Worm (Caenorhabditis elegans) whole organism, mixed stage, embryonic: ENCODE measurements around the gene F54H5.2.

ENCODE experiments used
- bed-3 ChIP-seq: fragments of 200-800 bp; sonication (Bioruptor generic); optimal IDR thresholded peaks from 3 replicates; lab custom pipeline; 2018; ENCODE audit warnings: mild to moderate bottlenecking, missing genetic modification characterization, moderate library complexity, missing compliant biosample characterization
- blmp-1 ChIP-seq: fragments of 150-350 bp; optimal IDR thresholded peaks from 2 replicates; lab custom pipeline; 2014; ENCODE audit warnings: missing biosample characterization, missing genetic modification characterization
- ceh-39 ChIP-seq: fragments of 150-350 bp; optimal IDR thresholded peaks from 2 replicates; lab custom pipeline; 2014; ENCODE audit warnings: missing biosample characterization, missing genetic modification characterization
- ceh-43 ChIP-seq: fragments of 200-800 bp; sonication (Bioruptor generic); optimal IDR thresholded peaks from 2 replicates; lab custom pipeline; 2018; ENCODE audit warnings: mild to moderate bottlenecking, missing genetic modification characterization, moderate library complexity, missing compliant biosample characterization
- ceh-83 ChIP-seq: fragments of 200-800 bp; sonication (Bioruptor generic); optimal IDR thresholded peaks from 2 replicates; lab custom pipeline; 2018; ENCODE audit warnings: mild to moderate bottlenecking, missing genetic modification characterization, missing compliant biosample characterization
- ces-1 ChIP-seq: fragments of 150-350 bp; optimal IDR thresholded peaks from 2 replicates; lab custom pipeline; 2014; ENCODE audit warnings: missing biosample characterization, missing genetic modification reagents, missing genetic modification characterization
- cnd-1 ChIP-seq: fragments of 200-800 bp; sonication (Bioruptor generic); optimal IDR thresholded peaks from 2 replicates; lab custom pipeline; 2018; ENCODE audit warnings: mild to moderate bottlenecking, missing genetic modification characterization, missing compliant biosample characterization
- drap-1 ChIP-seq: fragments of 200-800 bp; sonication (Bioruptor generic); optimal IDR thresholded peaks from 3 replicates; lab custom pipeline; 2018; ENCODE audit warnings: mild to moderate bottlenecking, missing genetic modification characterization, missing compliant biosample characterization
- elt-1 ChIP-seq: sonication (generic microtip); optimal IDR thresholded peaks from 2 replicates; lab custom pipeline; 2017; ENCODE audit warnings: missing genetic modification characterization, mild to moderate bottlenecking, missing compliant biosample characterization, antibody characterized with exemption, moderate library complexity, borderline replicate concordance; ENCODE audit not compliant: insufficient read depth
- elt-3 ChIP-seq: fragments of 150-350 bp; optimal IDR thresholded peaks from 2 replicates; lab custom pipeline; 2014; ENCODE audit warnings: missing biosample characterization, missing genetic modification characterization
- flh-1 ChIP-seq: fragments of 200-800 bp; sonication (Bioruptor generic); optimal IDR thresholded peaks from 2 replicates; lab custom pipeline; 2018; ENCODE audit warnings: mild to moderate bottlenecking, missing genetic modification characterization, moderate library complexity, missing compliant biosample characterization
- ham-2 ChIP-seq: fragments of 200-800 bp; sonication (Bioruptor generic); optimal IDR thresholded peaks from 2 replicates; lab custom pipeline; 2018; ENCODE audit warnings: mild to moderate bottlenecking, missing genetic modification characterization, missing compliant biosample characterization
- lin-13 ChIP-seq: fragments of 150-350 bp; optimal IDR thresholded peaks from 2 replicates; lab custom pipeline; 2014; ENCODE audit warnings: missing biosample characterization, missing genetic modification characterization
- lin-32 ChIP-seq: fragments of 200-800 bp; sonication (Bioruptor generic); optimal IDR thresholded peaks from 2 replicates; lab custom pipeline; 2018; ENCODE audit warnings: mild to moderate bottlenecking, missing genetic modification characterization, missing compliant biosample characterization
- lsy-2 ChIP-seq: fragments of 150-350 bp; optimal IDR thresholded peaks from 2 replicates; lab custom pipeline; 2014; ENCODE audit warnings: missing biosample characterization, missing genetic modification characterization
- mab-5 ChIP-seq: fragments of 150-350 bp; optimal IDR thresholded peaks from 2 replicates; lab custom pipeline; 2014; ENCODE audit warnings: missing biosample characterization, missing genetic modification characterization
- mep-1 ChIP-seq: fragments of 150-350 bp; optimal IDR thresholded peaks from 2 replicates; lab custom pipeline; 2017; ENCODE audit warnings: missing biosample characterization, missing genetic modification reagents, missing genetic modification characterization, inconsistent platforms
- mls-2 ChIP-seq: sonication (generic microtip); optimal IDR thresholded peaks from 2 replicates; lab custom pipeline; 2016; ENCODE audit warnings: mild to moderate bottlenecking, missing genetic modification characterization, moderate library complexity, missing compliant biosample characterization
- nhr-12 ChIP-seq: fragments of 150-350 bp; optimal IDR thresholded peaks from 2 replicates; lab custom pipeline; 2014; ENCODE audit warnings: missing biosample characterization, missing genetic modification characterization
- nhr-2 ChIP-seq: fragments of 150-350 bp; optimal IDR thresholded peaks from 2 replicates; lab custom pipeline; 2014; ENCODE audit warnings: missing biosample characterization, missing genetic modification characterization
- nhr-237 ChIP-seq: fragments of 150-350 bp; optimal IDR thresholded peaks from 2 replicates; lab custom pipeline; 2014; ENCODE audit warnings: missing biosample characterization, missing genetic modification characterization
- nhr-28 ChIP-seq: fragments of 150-350 bp; optimal IDR thresholded peaks from 2 replicates; lab custom pipeline; 2014; ENCODE audit warnings: missing biosample characterization, missing genetic modification characterization
- nhr-76 ChIP-seq: sonication (generic microtip); optimal IDR thresholded peaks from 2 replicates; lab custom pipeline; 2017; ENCODE audit warnings: missing biosample characterization, missing genetic modification characterization
- sem-2 ChIP-seq: fragments of 200-800 bp; sonication (Bioruptor generic); optimal IDR thresholded peaks from 2 replicates; lab custom pipeline; 2018; ENCODE audit warnings: mild to moderate bottlenecking, missing genetic modification characterization, missing compliant biosample characterization
- sptf-1 ChIP-seq: sonication (generic microtip); optimal IDR thresholded peaks from 2 replicates; lab custom pipeline; 2017; ENCODE audit warnings: mild to moderate bottlenecking, missing genetic modification characterization, moderate library complexity, missing compliant biosample characterization
- unc-120 ChIP-seq: sonication (generic microtip); optimal IDR thresholded peaks from 2 replicates; lab custom pipeline; 2017; ENCODE audit warnings: missing genetic modification characterization, missing compliant biosample characterization; ENCODE audit not compliant: poor library complexity, severe bottlenecking
- unc-39 ChIP-seq: fragments of 150-350 bp; optimal IDR thresholded peaks from 2 replicates; lab custom pipeline; 2014; ENCODE audit warnings: missing biosample characterization, missing genetic modification characterization
- zip-8 ChIP-seq: fragments of 150-350 bp; optimal IDR thresholded peaks from 2 replicates; lab custom pipeline; 2014; ENCODE audit warnings: missing biosample characterization, missing genetic modification characterization
- ztf-11 ChIP-seq: fragments of 150-350 bp; optimal IDR thresholded peaks from 2 replicates; lab custom pipeline; 2014; ENCODE audit warnings: missing biosample characterization, missing genetic modification characterization

Gene F54H5.2

DNA sequence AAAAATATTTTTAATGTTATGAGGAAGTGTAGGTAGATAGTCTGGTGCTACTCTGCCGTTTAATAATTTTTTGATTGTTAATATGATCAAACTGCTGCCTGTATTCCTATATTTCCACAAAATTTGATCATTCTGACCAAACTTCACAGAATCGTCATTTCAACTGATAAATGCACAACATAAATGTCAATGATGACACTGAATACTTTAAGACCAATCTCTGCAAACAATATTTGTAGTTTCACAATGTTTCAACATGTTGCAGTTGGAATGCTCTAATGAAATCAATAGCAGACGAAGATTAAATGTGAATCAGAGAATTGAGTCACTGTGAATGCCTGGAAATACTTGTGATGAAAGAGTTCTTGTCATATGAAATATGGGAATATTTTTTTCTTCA, 2.5 kb downstream of the F54H5.2 start:
- TF ChIP-seq lsy-2 (tag; lab: Kevin White, UChicago) (no peak), nhr-28 (tag; lab: Kevin White, UChicago) (no peak), mls-2 (tag; lab: Kevin White, UChicago) (no peak), drap-1 (GFP tag; lab: Kevin White, UChicago) (no peak), sem-2 (no peak), cnd-1 (no peak), lin-13 (tag; lab: Kevin White, UChicago) (no peak), ceh-83 (no peak), nhr-237 (tag; lab: Kevin White, UChicago) (no peak)

ce11 chrII:6630811-6631210, 3.5 kb downstream of the F54H5.2 start, which contains the start of gene T19D12.4:
Gene T19D12.4, plus strand, starts transcription at chrII:6631105.
- TF ChIP-seq nhr-237 (tag; lab: Kevin White, UChicago) = no peak
- TF ChIP-seq mab-5 (tag; lab: Kevin White, UChicago) = no peak
- no peak for TF ChIP-seq zip-8 (tag; lab: Kevin White, UChicago)
- TF ChIP-seq ceh-43 (GFP tag; lab: Kevin White, UChicago) = no peak
- no peak for TF ChIP-seq ceh-83
- TF ChIP-seq nhr-2 = no peak
- TF ChIP-seq mls-2 (tag; lab: Kevin White, UChicago) = no peak
- no peak for TF ChIP-seq blmp-1 (tag; lab: Kevin White, UChicago)
- TF ChIP-seq nhr-76 (tag; lab: Kevin White, UChicago) = no peak
- no peak for TF ChIP-seq ztf-11 (tag; lab: Kevin White, UChicago)
- no peak for TF ChIP-seq elt-3 (tag; lab: Kevin White, UChicago)
- TF ChIP-seq nhr-12 (tag; lab: Kevin White, UChicago) = no peak
- TF ChIP-seq ces-1 (GFP tag; lab: Kevin White, UChicago) = no peak
- no peak for TF ChIP-seq sem-2
- TF ChIP-seq mep-1 = no peak
- no peak for TF ChIP-seq flh-1
- TF ChIP-seq elt-1 (tag; lab: Kevin White, UChicago) = no peak
- no peak for TF ChIP-seq lin-13 (tag; lab: Kevin White, UChicago)

- TF ChIP-seq sptf-1 (tag; lab: Kevin White, UChicago) = no peak
These were observed 4.7 kb downstream of the F54H5.2 start for ce11 chrII:6631995-6632394.

ce11 chrII:6636136-6636535, 8.9 kb downstream of the F54H5.2 start, which contains the start of gene T19D12.5:
Gene T19D12.5, minus strand, starts transcription at chrII:6636236.
- TF ChIP-seq mab-5 (tag; lab: Kevin White, UChicago) (no peak), elt-3 (tag; lab: Kevin White, UChicago) (no peak), drap-1 (GFP tag; lab: Kevin White, UChicago) (no peak), elt-1 (tag; lab: Kevin White, UChicago) (no peak), bed-3 (GFP tag; lab: Kevin White, UChicago) (no peak), nhr-76 (tag; lab: Kevin White, UChicago) (no peak), unc-39 (no peak), blmp-1 (tag; lab: Kevin White, UChicago) (no peak), ceh-83 (no peak), ceh-39 (tag; lab: Kevin White, UChicago) (no peak), sptf-1 (tag; lab: Kevin White, UChicago) (no peak), ham-2 (GFP tag; lab: Kevin White, UChicago) (no peak), cnd-1 (no peak), nhr-12 (tag; lab: Kevin White, UChicago) (no peak), nhr-28 (tag; lab: Kevin White, UChicago) (no peak), nhr-2 (no peak), zip-8 (tag; lab: Kevin White, UChicago) (no peak), mep-1 (no peak)

ce11 chrII:6637854-6638253, 10.6 kb downstream of the F54H5.2 start:
- TF ChIP-seq unc-120 (tag; lab: Kevin White, UChicago) = no peak

DNA sequence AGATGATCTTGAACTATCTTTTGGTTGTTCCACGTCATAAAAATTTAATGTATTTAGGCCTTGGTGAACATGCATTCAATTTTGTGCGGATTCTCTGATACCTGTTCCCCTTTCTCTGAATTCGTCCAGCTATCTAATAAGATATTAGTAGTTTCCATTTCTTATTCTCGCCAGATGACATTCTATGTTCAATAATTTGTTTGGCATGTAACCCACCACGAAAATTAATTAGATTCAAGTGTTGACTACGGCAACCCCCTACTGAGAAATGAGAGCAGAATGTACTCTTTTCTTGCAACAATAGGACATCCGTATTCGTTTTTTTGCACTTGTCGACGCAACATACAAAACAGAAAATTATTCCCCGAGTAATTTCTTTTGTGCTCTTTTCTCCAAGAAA, 14.9 kb downstream of the F54H5.2 start:
- no peak for TF ChIP-seq lin-32 (GFP tag; lab: Kevin White, UChicago)
- TF ChIP-seq ces-1 (GFP tag; lab: Kevin White, UChicago) = peak; percentile 77
